Fruit fly (Drosophila melanogaster) whole organism, embryonic: ENCODE data around the gene Mrgn1.

ENCODE experiments used
- Atf3 ChIP-seq: fragments of 200-800 bp; sonication (Bioruptor generic); optimal IDR thresholded peaks from 3 replicates; lab custom pipeline; 2016; ENCODE audit warnings: missing biosample characterization, missing genetic modification characterization
- Bdp1 ChIP-seq: fragments of 200-800 bp; sonication (Bioruptor generic); optimal IDR thresholded peaks from 3 replicates; lab custom pipeline; 2016; ENCODE audit warnings: missing biosample characterization, missing genetic modification characterization
- CG1024 ChIP-seq: fragments of 200-800 bp; sonication (Bioruptor generic); IDR thresholded peaks from 2 replicates; pipeline ENCODE4 v1.3.6; 2022; ENCODE audit warnings: missing biosample characterization, missing genetic modification characterization
- CG11085 ChIP-seq: fragments of 200-800 bp; sonication (Bioruptor generic); IDR thresholded peaks from 2 replicates; pipeline ENCODE4 v1.3.6; 2022; ENCODE audit warnings: missing biosample characterization, missing genetic modification characterization
- CG11398 ChIP-seq: fragments of 200-800 bp; sonication (Bioruptor generic); optimal IDR thresholded peaks from 2 replicates; lab custom pipeline; 2016; ENCODE audit warnings: missing biosample characterization, missing genetic modification characterization
- CG12659 ChIP-seq: fragments of 200-800 bp; sonication (Bioruptor generic); optimal IDR thresholded peaks from 3 replicates; lab custom pipeline; 2017; ENCODE audit warnings: mild to moderate bottlenecking, missing biosample characterization, missing genetic modification reagents, missing genetic modification characterization
- CG12744 ChIP-seq: fragments of 200-800 bp; sonication (Bioruptor generic); optimal IDR thresholded peaks from 2 replicates; lab custom pipeline; 2016; ENCODE audit warnings: missing biosample characterization, missing genetic modification characterization
- CG13287 ChIP-seq: fragments of 200-800 bp; sonication (Bioruptor generic); IDR thresholded peaks from 2 replicates; pipeline ENCODE4 v1.3.6; 2022; ENCODE audit warnings: missing biosample characterization, missing genetic modification characterization; ENCODE audit not compliant: partially characterized antibody
- CG17328 ChIP-seq: fragments of 200-800 bp; sonication (Bioruptor generic); IDR thresholded peaks from 2 replicates; pipeline ENCODE4 v1.3.6; 2022; ENCODE audit warnings: missing biosample characterization, missing genetic modification characterization
- CG18764 ChIP-seq: fragments of 200-800 bp; sonication (Bioruptor generic); optimal IDR thresholded peaks from 3 replicates; lab custom pipeline; 2016; ENCODE audit warnings: missing biosample characterization, missing genetic modification characterization
- CG2116 ChIP-seq: fragments of 200-800 bp; sonication (Bioruptor generic); optimal IDR thresholded peaks from 3 replicates; lab custom pipeline; 2018; ENCODE audit warnings: missing biosample characterization, mild to moderate bottlenecking, missing genetic modification characterization
- CG2120 ChIP-seq: fragments of 200-800 bp; sonication (Bioruptor generic); optimal IDR thresholded peaks from 3 replicates; lab custom pipeline; 2016; ENCODE audit warnings: missing biosample characterization, missing genetic modification characterization
- CG30020 ChIP-seq: fragments of 200-800 bp; optimal IDR thresholded peaks from 2 replicates; lab custom pipeline; 2019; ENCODE audit warnings: missing biosample characterization, mild to moderate bottlenecking, missing genetic modification characterization, moderate library complexity
- CG42726 ChIP-seq: fragments of 200-800 bp; sonication (Bioruptor generic); IDR thresholded peaks from 2 replicates; pipeline ENCODE4 v1.3.6; 2022; ENCODE audit warnings: missing biosample characterization, missing genetic modification characterization; ENCODE audit not compliant: partially characterized antibody
- CG5245 ChIP-seq: fragments of 200-800 bp; sonication (Bioruptor generic); optimal IDR thresholded peaks from 3 replicates; lab custom pipeline; 2016; ENCODE audit warnings: missing biosample characterization, missing genetic modification characterization
- CG6175 ChIP-seq: fragments of 200-800 bp; sonication (Bioruptor generic); IDR thresholded peaks from 3 replicates; pipeline ENCODE4 v1.3.6; 2022; ENCODE audit warnings: missing biosample characterization, missing genetic modification characterization
- CG7556 ChIP-seq: fragments of 200-800 bp; sonication (Bioruptor generic); optimal IDR thresholded peaks from 2 replicates; lab custom pipeline; 2017; ENCODE audit warnings: missing biosample characterization, mild to moderate bottlenecking, missing genetic modification characterization
- CkIIα-i1 ChIP-seq: fragments of 200-800 bp; sonication (Bioruptor generic); IDR thresholded peaks from 2 replicates; pipeline ENCODE4 v1.3.6; 2022; ENCODE audit warnings: missing biosample characterization, missing genetic modification characterization
- Dbx ChIP-seq: fragments of 200-800 bp; sonication (Bioruptor generic); IDR thresholded peaks from 3 replicates; pipeline ENCODE4 v1.3.6; 2022; ENCODE audit warnings: missing biosample characterization, missing genetic modification characterization
- Dip3 ChIP-seq: fragments of 200-800 bp; sonication (Bioruptor generic); optimal IDR thresholded peaks from 3 replicates; lab custom pipeline; 2016; ENCODE audit warnings: missing biosample characterization, missing genetic modification characterization
- HLH3B ChIP-seq: fragments of 200-800 bp; sonication (Bioruptor generic); IDR thresholded peaks from 2 replicates; pipeline ENCODE4 v1.3.6; 2022; ENCODE audit warnings: missing biosample characterization, missing genetic modification characterization
- MESR4 ChIP-seq: fragments of 200-800 bp; sonication (Bioruptor generic); optimal IDR thresholded peaks from 2 replicates; lab custom pipeline; 2018; ENCODE audit warnings: missing biosample characterization, mild to moderate bottlenecking, missing genetic modification characterization, moderate library complexity
- Mrtf ChIP-seq: fragments of 200-800 bp; sonication (Bioruptor generic); IDR thresholded peaks from 3 replicates; pipeline ENCODE4 v1.3.6; 2022; ENCODE audit warnings: missing biosample characterization, missing genetic modification characterization
- Nf-YA ChIP-seq: fragments of 200-800 bp; sonication (Bioruptor generic); IDR thresholded peaks from 2 replicates; pipeline ENCODE4 v1.3.6; 2022; ENCODE audit warnings: missing biosample characterization, missing genetic modification characterization
- Opbp ChIP-seq: fragments of 200-800 bp; sonication (Bioruptor generic); IDR thresholded peaks from 3 replicates; pipeline ENCODE4 v1.3.6; 2022; ENCODE audit warnings: missing biosample characterization, missing genetic modification characterization; ENCODE audit not compliant: partially characterized antibody
- PHDP ChIP-seq: fragments of 200-800 bp; sonication (Bioruptor generic); optimal IDR thresholded peaks from 3 replicates; lab custom pipeline; 2018; ENCODE audit warnings: missing biosample characterization, mild to moderate bottlenecking, missing genetic modification characterization, moderate library complexity
- YL-1 ChIP-seq: fragments of 200-800 bp; sonication (Bioruptor generic); optimal IDR thresholded peaks from 3 replicates; lab custom pipeline; 2017; ENCODE audit warnings: missing biosample characterization, mild to moderate bottlenecking, missing genetic modification characterization
- abd-A ChIP-seq: fragments of 200-800 bp; sonication (Bioruptor generic); optimal IDR thresholded peaks from 3 replicates; lab custom pipeline; 2019; ENCODE audit warnings: missing biosample characterization, mild to moderate bottlenecking, missing genetic modification characterization, moderate library complexity
- ara ChIP-seq: fragments of 200-800 bp; sonication (Bioruptor generic); IDR thresholded peaks from 2 replicates; pipeline ENCODE4 v1.3.6; 2022; ENCODE audit warnings: missing biosample characterization, missing genetic modification characterization
- ash1 ChIP-seq: fragments of 200-800 bp; sonication (Bioruptor generic); optimal IDR thresholded peaks from 2 replicates; lab custom pipeline; 2018; ENCODE audit warnings: missing biosample characterization, mild to moderate bottlenecking, missing genetic modification characterization
- bigmax ChIP-seq: fragments of 200-800 bp; sonication (Bioruptor generic); optimal IDR thresholded peaks from 2 replicates; lab custom pipeline; 2018; ENCODE audit warnings: missing biosample characterization, mild to moderate bottlenecking, missing genetic modification characterization
- chm ChIP-seq: fragments of 200-800 bp; sonication (Bioruptor generic); IDR thresholded peaks from 2 replicates; pipeline ENCODE4 v1.3.6; 2022; ENCODE audit warnings: missing biosample characterization, missing genetic modification characterization
- ci ChIP-seq: fragments of 200-800 bp; sonication (Bioruptor generic); IDR thresholded peaks from 3 replicates; pipeline ENCODE4 v1.3.6; 2022; ENCODE audit warnings: missing biosample characterization, missing genetic modification characterization
- crol ChIP-seq: fragments of 200-800 bp; sonication (Bioruptor generic); IDR thresholded peaks from 2 replicates; pipeline ENCODE4 v1.3.6; 2022; ENCODE audit warnings: missing biosample characterization, missing genetic modification characterization
- da ChIP-seq: fragments of 200-800 bp; sonication (Bioruptor generic); optimal IDR thresholded peaks from 2 replicates; lab custom pipeline; 2016; ENCODE audit warnings: missing biosample characterization, missing genetic modification characterization
- ewg ChIP-seq: fragments of 200-800 bp; sonication (Bioruptor generic); optimal IDR thresholded peaks from 3 replicates; lab custom pipeline; 2017; ENCODE audit warnings: mild to moderate bottlenecking, missing biosample characterization, missing genetic modification reagents, missing genetic modification characterization
- ftz-f1 ChIP-seq: fragments of 200-800 bp; sonication (Bioruptor generic); optimal IDR thresholded peaks from 2 replicates; lab custom pipeline; 2016; ENCODE audit warnings: missing biosample characterization, missing genetic modification characterization
- gsb ChIP-seq: fragments of 200-800 bp; sonication (Bioruptor generic); IDR thresholded peaks from 2 replicates; pipeline ENCODE4 v1.3.6; 2022; ENCODE audit warnings: missing biosample characterization, missing genetic modification characterization
- kni ChIP-seq: fragments of 200-800 bp; sonication (Bioruptor generic); optimal IDR thresholded peaks from 3 replicates; lab custom pipeline; 2017; ENCODE audit warnings: mild to moderate bottlenecking, missing biosample characterization, missing genetic modification reagents, missing genetic modification characterization
- lov ChIP-seq, 2 experiments: fragments of 200-800 bp in 1 of 2; fragments of >200 bp in 1 of 2; sonication (Bioruptor generic) in 1 of 2; IDR thresholded peaks in 1 of 2; optimal IDR thresholded peaks in 1 of 2; 2 replicates in 1 of 2; 3 replicates in 1 of 2; pipeline versions ENCODE4 v1.3.6 to Lab custom; 2017 to 2022; ENCODE audit warnings: missing biosample characterization in 1 of 2, missing genetic modification characterization in 1 of 2
- otp ChIP-seq: fragments of 200-800 bp; sonication (Bioruptor generic); IDR thresholded peaks from 3 replicates; pipeline ENCODE4, ENCODE4 v1.3.6; 2022; ENCODE audit warnings: missing biosample characterization, missing genetic modification characterization
- ro ChIP-seq: fragments of 200-800 bp; sonication (Bioruptor generic); IDR thresholded peaks from 2 replicates; pipeline ENCODE4 v1.3.6; 2022; ENCODE audit warnings: missing biosample characterization, missing genetic modification characterization
- row ChIP-seq: fragments of 200-800 bp; sonication (Bioruptor generic); IDR thresholded peaks from 3 replicates; pipeline ENCODE4 v1.3.6; 2022; ENCODE audit warnings: missing biosample characterization, missing genetic modification characterization
- run ChIP-seq: fragments of 200-800 bp; sonication (Bioruptor generic); optimal IDR thresholded peaks from 3 replicates; lab custom pipeline; 2018; ENCODE audit warnings: missing biosample characterization, mild to moderate bottlenecking, missing genetic modification characterization
- sens ChIP-seq: fragments of 200-800 bp; sonication (Bioruptor generic); peaks from one replicate; lab custom pipeline; 2016; ENCODE audit warnings: missing biosample characterization, missing genetic modification characterization
- so ChIP-seq: fragments of 200-800 bp; sonication (Bioruptor generic); IDR thresholded peaks from 3 replicates; pipeline ENCODE4 v1.3.6; 2022; ENCODE audit warnings: missing biosample characterization, missing genetic modification characterization
- sob ChIP-seq: fragments of 200-800 bp; sonication (Bioruptor generic); IDR thresholded peaks from 2 replicates; pipeline ENCODE4 v1.3.6; 2022; ENCODE audit warnings: missing biosample characterization, missing genetic modification characterization
- stc ChIP-seq: fragments of 200-800 bp; sonication (Bioruptor generic); IDR thresholded peaks from 2 replicates; pipeline ENCODE4 v1.3.6; 2022; ENCODE audit warnings: missing biosample characterization, missing genetic modification characterization
- vfl ChIP-seq: fragments of 200-800 bp; sonication (Bioruptor generic); optimal IDR thresholded peaks from 2 replicates; lab custom pipeline; 2016; ENCODE audit warnings: missing biosample characterization, missing genetic modification characterization
- wek ChIP-seq: fragments of 200-800 bp; sonication (Bioruptor generic); optimal IDR thresholded peaks from 3 replicates; lab custom pipeline; 2018; ENCODE audit warnings: missing biosample characterization, mild to moderate bottlenecking, missing genetic modification characterization, moderate library complexity
- z ChIP-seq: fragments of 200-800 bp; sonication (Bioruptor generic); IDR thresholded peaks from 3 replicates; pipeline ENCODE4 v1.3.6; 2022; ENCODE audit warnings: missing biosample characterization, missing genetic modification characterization

Gene Mrgn1

dm6 chrX:13740062-13740461 lies 18.3 kb upstream of the Mrgn1 start (continued):
- TF ChIP-seq CG11085 (GFP tag; lab: Robert Waterston, UW) (peak; percentile 74), Mrtf (GFP tag; lab: Robert Waterston, UW) (peak; percentile 89), CkIIα-i1 (GFP tag; lab: Robert Waterston, UW) (no peak), abd-A (no peak), CG30020 (tag; lab: Kevin White, UChicago) (no peak), bigmax (no peak), CG42726 (GFP tag; lab: Robert Waterston, UW) (no peak), ash1 (GFP tag; lab: Kevin White, UChicago) (peak; percentile 78), crol (GFP tag; lab: Robert Waterston, UW) (0 out of 2 replicates have a peak, but pooled peaks have one; percentile 15), gsb (GFP tag; lab: Robert Waterston, UW) (peak; percentile 70), z (GFP tag; lab: Robert Waterston, UW) (peak; percentile 53; the same call in 1 of the 3 replicates), Dip3 (peak; percentile 69), CG1024 (GFP tag; lab: Robert Waterston, UW) (peak; percentile 74), CG7556 (GFP tag; lab: Kevin White, UChicago) (no peak), ewg (GFP tag; lab: Kevin White, UChicago) (peak; percentile 59), CG13287 (GFP tag; lab: Robert Waterston, UW) (no peak), PHDP (tag; lab: Kevin White, UChicago) (peak; percentile 72), CG5245 (GFP tag; lab: Kevin White, UChicago) (peak; percentile 67), sens (GFP tag; lab: Kevin White, UChicago) (peak; percentile 88), kni (GFP tag; lab: Kevin White, UChicago) (no peak), ro (GFP tag; lab: Robert Waterston, UW) (no peak), wek (peak; percentile 35), YL-1 (GFP tag; lab: Kevin White, UChicago) (no peak), CG2120 (GFP tag; lab: Kevin White, UChicago) (peak; percentile 89), row (GFP tag; lab: Robert Waterston, UW) (peak; percentile 91), Opbp (no peak), so (peak; percentile 62; the same call in 1 of the 3 replicates), chm (GFP tag; lab: Robert Waterston, UW) (peak; percentile 81), CG2116 (no peak), CG11398 (GFP tag; lab: Kevin White, UChicago) (peak; percentile 40), lov (optimal IDR thresholded peaks at IDR 0.05; lab: Kevin White, UChicago) (no peak), lov (GFP tag; IDR thresholded peaks at IDR 0.05; lab: Robert Waterston, UW) (peak; percentile 82), otp (GFP tag; lab: Robert Waterston, UW) (peak; percentile 75; the same call in 2 of the 3 replicates), vfl (peak; percentile 37), HLH3B (peak; percentile 84), ftz-f1 (GFP tag; lab: Kevin White, UChicago) (peak; percentile 52), stc (peak; percentile 75), CG6175 (GFP tag; lab: Robert Waterston, UW) (peak; percentile 74; the same call in 2 of the 3 replicates), CG12659 (GFP tag; lab: Kevin White, UChicago) (peak; percentile 75), run (tag; lab: Kevin White, UChicago) (no peak), sob (GFP tag; lab: Robert Waterston, UW) (peak; percentile 85), Nf-YA (peak; percentile 33; the same call in 1 of the 2 replicates), CG17328 (GFP tag; lab: Robert Waterston, UW) (peak; percentile 84), CG12744 (GFP tag; lab: Kevin White, UChicago) (peak; percentile 78), ci (GFP tag; lab: Robert Waterston, UW) (peak; percentile 89), CG18764 (GFP tag; lab: Kevin White, UChicago) (peak; percentile 62), ara (GFP tag; lab: Robert Waterston, UW) (peak; percentile 72), Dbx (GFP tag; lab: Robert Waterston, UW) (peak; percentile 79), Atf3 (GFP tag; lab: Kevin White, UChicago) (peak; percentile 58), Bdp1 (GFP tag; lab: Kevin White, UChicago) (peak; percentile 49), MESR4 (peak; percentile 32), da (GFP tag; lab: Kevin White, UChicago) (peak; percentile 11)
